Worm (Caenorhabditis elegans) whole organism, L2 larva: ENCODE data around the gene C26B2.2.

ENCODE experiments used
- ama-1 ChIP-seq: fragments of 150-350 bp; optimal IDR thresholded peaks from 2 replicates; lab custom pipeline; 2018; ENCODE audit warnings: inconsistent platforms
- ceh-82 ChIP-seq: fragments of 150-350 bp; optimal IDR thresholded peaks from 2 replicates; lab custom pipeline; 2014; ENCODE audit warnings: missing biosample characterization, missing genetic modification characterization
- egl-27 ChIP-seq: sonication (generic microtip); optimal IDR thresholded peaks from 3 replicates; lab custom pipeline; 2017; ENCODE audit warnings: missing biosample characterization, missing genetic modification reagents, missing genetic modification characterization
- elt-3 ChIP-seq: sonication (generic microtip); optimal IDR thresholded peaks from 2 replicates; lab custom pipeline; 2017; ENCODE audit warnings: missing biosample characterization, missing genetic modification characterization
- lin-13 ChIP-seq: fragments of 150-350 bp; optimal IDR thresholded peaks from 2 replicates; lab custom pipeline; 2014; ENCODE audit warnings: missing biosample characterization, missing genetic modification reagents, missing genetic modification characterization
- lin-39 ChIP-seq: fragments of 150-350 bp; optimal IDR thresholded peaks from 2 replicates; lab custom pipeline; 2014; ENCODE audit warnings: missing biosample characterization, missing genetic modification reagents, missing genetic modification characterization
- nhr-237 ChIP-seq: fragments of 150-350 bp; optimal IDR thresholded peaks from 2 replicates; lab custom pipeline; 2014; ENCODE audit warnings: missing biosample characterization, missing genetic modification characterization
- skn-1 ChIP-seq: sonication (generic microtip); optimal IDR thresholded peaks from 2 replicates; lab custom pipeline; 2017; ENCODE audit warnings: missing biosample characterization, missing genetic modification characterization
- unc-39 ChIP-seq: fragments of 150-350 bp; optimal IDR thresholded peaks from 2 replicates; lab custom pipeline; 2014; ENCODE audit warnings: missing biosample characterization, missing genetic modification characterization
- unc-62 ChIP-seq: fragments of 150-350 bp; optimal IDR thresholded peaks from 2 replicates; lab custom pipeline; 2014; ENCODE audit warnings: missing biosample characterization, missing genetic modification reagents, missing genetic modification characterization
- zag-1 ChIP-seq: fragments of 150-350 bp; optimal IDR thresholded peaks from 2 replicates; lab custom pipeline; 2014; ENCODE audit warnings: missing biosample characterization, missing genetic modification characterization

- TF ChIP-seq nhr-237 (tag; lab: Kevin White, UChicago) (no peak), skn-1 (no peak), egl-27 (no peak), lin-13 (no peak), unc-39 (no peak), elt-3 (no peak), ceh-82 (no peak), unc-62 (no peak), ama-1 (no peak), zag-1 (tag; lab: Kevin White, UChicago) (no peak), lin-39 (no peak)
Measured at ce11 chrIV:8062359-8062758, 40.4 kb upstream of the C26B2.2 start, which contains the start of gene sax-7.
